Fruit fly (Drosophila melanogaster) whole organism, prepupa: ENCODE data around the gene DIP2.
A peak's percentile ranks its signal among the peaks of the same experiment; 100 is the strongest.

Source experiments
- Blimp-1 ChIP-seq: fragments of 200-800 bp; sonication (Bioruptor generic); optimal IDR thresholded peaks from 3 replicates; lab custom pipeline; 2017; ENCODE audit warnings: missing biosample characterization, missing genetic modification characterization, mild to moderate bottlenecking, moderate library complexity, missing genetic modification reagents
- CG10631 ChIP-seq: fragments of 200-800 bp; sonication (Bioruptor generic); optimal IDR thresholded peaks from 2 replicates; lab custom pipeline; 2016; ENCODE audit warnings: missing biosample characterization, missing genetic modification characterization
- CG10669 ChIP-seq: fragments of 200-800 bp; sonication (Bioruptor generic); optimal IDR thresholded peaks from 3 replicates; lab custom pipeline; 2018; ENCODE audit warnings: missing biosample characterization, mild to moderate bottlenecking, missing genetic modification characterization, moderate library complexity
- CG11294 ChIP-seq: fragments of 200-800 bp; sonication (Bioruptor generic); IDR thresholded peaks from 2 replicates; pipeline ENCODE4 v1.3.6; 2022; ENCODE audit warnings: missing biosample characterization, missing genetic modification characterization
- CG11902 ChIP-seq: fragments of 200-800 bp; sonication (Bioruptor generic); optimal IDR thresholded peaks from 3 replicates; lab custom pipeline; 2016; ENCODE audit warnings: missing biosample characterization, missing genetic modification characterization
- CG15336 ChIP-seq: fragments of 200-800 bp; sonication (Bioruptor generic); IDR thresholded peaks from 2 replicates; pipeline ENCODE4 v1.3.6; 2022; ENCODE audit warnings: missing biosample characterization, missing genetic modification characterization
- CG16779 ChIP-seq: fragments of 200-800 bp; sonication (Bioruptor generic); optimal IDR thresholded peaks from 3 replicates; lab custom pipeline; 2017; ENCODE audit warnings: missing biosample characterization, mild to moderate bottlenecking, missing genetic modification characterization
- CG3032 ChIP-seq: fragments of 200-800 bp; optimal IDR thresholded peaks from 2 replicates; lab custom pipeline; 2019; ENCODE audit warnings: missing biosample characterization, mild to moderate bottlenecking, missing genetic modification characterization, moderate library complexity
- CG31627 ChIP-seq: fragments of 200-800 bp; sonication (Bioruptor generic); optimal IDR thresholded peaks from 3 replicates; lab custom pipeline; 2016; ENCODE audit warnings: missing biosample characterization, missing genetic modification characterization
- CG32006 ChIP-seq: fragments of 200-800 bp; sonication (Bioruptor generic); optimal IDR thresholded peaks from 3 replicates; lab custom pipeline; 2017; ENCODE audit warnings: missing biosample characterization, mild to moderate bottlenecking, missing genetic modification characterization
- CG34406 ChIP-seq: fragments of 200-800 bp; sonication (Bioruptor generic); optimal IDR thresholded peaks from 3 replicates; lab custom pipeline; 2016; ENCODE audit warnings: missing biosample characterization, missing genetic modification characterization
- CG4318 ChIP-seq: fragments of 200-800 bp; sonication (Bioruptor generic); optimal IDR thresholded peaks from 3 replicates; lab custom pipeline; 2017; ENCODE audit warnings: missing biosample characterization, mild to moderate bottlenecking, missing genetic modification characterization
- CG6163 ChIP-seq: fragments of 200-800 bp; sonication (Bioruptor generic); IDR thresholded peaks from 3 replicates; pipeline ENCODE4 v1.3.6; 2022; ENCODE audit warnings: missing biosample characterization, missing genetic modification characterization
- CG6276 ChIP-seq: fragments of 200-800 bp; sonication (Bioruptor generic); optimal IDR thresholded peaks from 2 replicates; lab custom pipeline; 2017; ENCODE audit warnings: missing biosample characterization, mild to moderate bottlenecking, missing genetic modification characterization
- CG6808 ChIP-seq: fragments of 200-800 bp; sonication (Bioruptor generic); optimal IDR thresholded peaks from 3 replicates; lab custom pipeline; 2017; ENCODE audit warnings: missing biosample characterization, missing genetic modification characterization, mild to moderate bottlenecking, moderate library complexity, missing genetic modification reagents
- CG6854 ChIP-seq: fragments of 200-800 bp; sonication (Bioruptor generic); optimal IDR thresholded peaks from 2 replicates; lab custom pipeline; 2017; ENCODE audit warnings: missing biosample characterization, mild to moderate bottlenecking, missing genetic modification characterization
- CG7368 ChIP-seq: fragments of 200-800 bp; sonication (Bioruptor generic); optimal IDR thresholded peaks from 3 replicates; lab custom pipeline; 2016; ENCODE audit warnings: missing biosample characterization, missing genetic modification characterization
- CG8319 ChIP-seq: fragments of 200-800 bp; sonication (Bioruptor generic); optimal IDR thresholded peaks from 3 replicates; lab custom pipeline; 2016; ENCODE audit warnings: missing biosample characterization, missing genetic modification characterization
- CG8632 ChIP-seq: fragments of 200-800 bp; sonication (Bioruptor generic); optimal IDR thresholded peaks from 3 replicates; lab custom pipeline; 2016; ENCODE audit warnings: missing biosample characterization, missing genetic modification characterization
- Eip78C ChIP-seq: fragments of 200-800 bp; sonication (Bioruptor generic); peaks from one replicate; lab custom pipeline; 2016; ENCODE audit warnings: missing biosample characterization, missing genetic modification characterization
- Eip93F ChIP-seq: fragments of 200-800 bp; sonication (Bioruptor generic); optimal IDR thresholded peaks from 2 replicates; lab custom pipeline; 2016; ENCODE audit warnings: missing biosample characterization, mild to moderate bottlenecking, missing genetic modification characterization
- Ets21C ChIP-seq: fragments of 200-800 bp; sonication (Bioruptor generic); optimal IDR thresholded peaks from 3 replicates; lab custom pipeline; 2016; ENCODE audit warnings: missing biosample characterization, missing genetic modification characterization
- Hr38 ChIP-seq: sonication (Bioruptor generic); optimal IDR thresholded peaks from 2 replicates; lab custom pipeline; 2016; ENCODE audit warnings: missing biosample characterization, missing genetic modification characterization
- Hr39 ChIP-seq: fragments of 200-800 bp; sonication (Bioruptor generic); optimal IDR thresholded peaks from 2 replicates; lab custom pipeline; 2016; ENCODE audit warnings: missing biosample characterization, missing genetic modification characterization
- Hr4 ChIP-seq: fragments of 200-800 bp; sonication (Bioruptor generic); optimal IDR thresholded peaks from 3 replicates; lab custom pipeline; 2016; ENCODE audit warnings: missing biosample characterization, missing genetic modification characterization
- OdsH ChIP-seq: fragments of 200-800 bp; sonication (Bioruptor generic); optimal IDR thresholded peaks from 3 replicates; lab custom pipeline; 2016; ENCODE audit warnings: missing biosample characterization, missing genetic modification characterization
- Smox ChIP-seq: fragments of 200-800 bp; sonication (Bioruptor generic); optimal IDR thresholded peaks from 3 replicates; lab custom pipeline; 2016; ENCODE audit warnings: missing biosample characterization, missing genetic modification characterization
- Sox14 ChIP-seq: fragments of 200-800 bp; sonication (Bioruptor generic); optimal IDR thresholded peaks from 3 replicates; lab custom pipeline; 2016; ENCODE audit warnings: missing biosample characterization, missing genetic modification characterization
- Sox15 ChIP-seq: fragments of 200-800 bp; sonication (Bioruptor generic); optimal IDR thresholded peaks from 3 replicates; lab custom pipeline; 2016; ENCODE audit warnings: missing biosample characterization, missing genetic modification characterization
- cyc ChIP-seq: fragments of 200-800 bp; sonication (Bioruptor generic); optimal IDR thresholded peaks from 3 replicates; lab custom pipeline; 2016; ENCODE audit warnings: missing biosample characterization, missing genetic modification characterization
- dac ChIP-seq: fragments of 200-800 bp; sonication (Bioruptor generic); optimal IDR thresholded peaks from 2 replicates; lab custom pipeline; 2017; ENCODE audit warnings: missing biosample characterization, mild to moderate bottlenecking, missing genetic modification characterization
- esn ChIP-seq: fragments of 200-800 bp; sonication (Bioruptor generic); optimal IDR thresholded peaks from 2 replicates; lab custom pipeline; 2016; ENCODE audit warnings: missing biosample characterization, mild to moderate bottlenecking, missing genetic modification characterization, moderate library complexity
- fd85E ChIP-seq: fragments of 200-800 bp; sonication (Bioruptor generic); optimal IDR thresholded peaks from 3 replicates; lab custom pipeline; 2016; ENCODE audit warnings: missing biosample characterization, missing genetic modification characterization
- fkh ChIP-seq: fragments of 200-800 bp; sonication (Bioruptor generic); optimal IDR thresholded peaks from 3 replicates; lab custom pipeline; 2017; ENCODE audit warnings: missing biosample characterization, mild to moderate bottlenecking, missing genetic modification characterization, moderate library complexity
- lz ChIP-seq: fragments of 200-800 bp; sonication (Bioruptor generic); optimal IDR thresholded peaks from 3 replicates; lab custom pipeline; 2016; ENCODE audit warnings: missing biosample characterization, missing genetic modification characterization
- net ChIP-seq: fragments of 200-800 bp; sonication (Bioruptor generic); optimal IDR thresholded peaks from 3 replicates; lab custom pipeline; 2016; ENCODE audit warnings: missing biosample characterization, missing genetic modification characterization
- salr ChIP-seq, 2 experiments: fragments of 200-800 bp; sonication (Bioruptor generic); optimal IDR thresholded peaks; 3 replicates each; lab custom pipeline; 2016 to 2018; ENCODE audit warnings: missing biosample characterization in 2 of 2, missing genetic modification characterization in 2 of 2, mild to moderate bottlenecking in 1 of 2
- spab ChIP-seq: fragments of 200-800 bp; sonication (Bioruptor generic); optimal IDR thresholded peaks from 2 replicates; lab custom pipeline; 2017; ENCODE audit warnings: missing biosample characterization, mild to moderate bottlenecking, missing genetic modification characterization, missing genetic modification reagents
- ss ChIP-seq, 2 experiments: fragments of 200-800 bp; sonication (Bioruptor generic); optimal IDR thresholded peaks; 2 replicates in 1 of 2; 3 replicates in 1 of 2; lab custom pipeline; 2017 to 2018; ENCODE audit warnings: mild to moderate bottlenecking in 2 of 2, missing biosample characterization in 2 of 2, missing genetic modification characterization in 2 of 2, moderate library complexity in 1 of 2
- svp ChIP-seq: fragments of 200-800 bp; sonication (Bioruptor generic); peaks from one replicate; lab custom pipeline; 2016; ENCODE audit warnings: missing biosample characterization, missing genetic modification characterization

The DIP2 gene

DNA sequence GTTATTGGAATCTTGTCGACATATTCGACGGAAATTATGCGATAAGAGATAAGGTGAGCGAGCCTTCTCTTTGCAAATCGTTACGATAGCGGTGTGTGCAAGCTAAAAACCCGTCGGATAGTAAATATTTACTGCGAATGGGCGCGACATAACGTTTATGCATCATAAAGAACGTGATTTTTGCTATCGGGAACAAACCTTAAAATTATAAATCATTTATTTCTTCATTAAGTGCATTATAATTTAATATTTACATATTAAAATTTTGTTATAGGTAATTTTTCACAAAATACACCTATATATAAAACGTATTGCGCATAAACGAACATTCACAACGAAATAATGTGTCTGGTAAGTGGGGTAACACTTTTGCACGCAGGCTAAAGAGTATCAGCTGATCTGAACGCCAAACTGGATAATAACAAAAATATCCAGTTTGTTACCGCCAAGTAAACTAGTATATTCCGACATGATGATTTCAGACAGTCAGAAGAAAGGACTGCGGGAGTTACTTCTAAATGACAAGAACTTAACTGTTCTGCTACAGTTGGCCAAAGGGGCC, 52.0 kb downstream of the DIP2 start, which contains the start of the genes Gk1 and CG13876 (continued):
- peak; percentile 98 for TF ChIP-seq Eip78C
- peak; percentile 90 for TF ChIP-seq dac (GFP tag; lab: Kevin White, UChicago)
- no peak for TF ChIP-seq CG4318 (GFP tag; lab: Kevin White, UChicago)
- TF ChIP-seq Sox15 (GFP tag; lab: Kevin White, UChicago), result peak; percentile 83
- TF ChIP-seq CG8632 (GFP tag; lab: Kevin White, UChicago), result peak; percentile 96
- TF ChIP-seq CG32006 (GFP tag; lab: Kevin White, UChicago), result peak; percentile 96
- peak; percentile 95 for TF ChIP-seq CG16779 (tag; lab: Kevin White, UChicago)
- TF ChIP-seq CG11294, result peak; percentile 89
- TF ChIP-seq CG6163 (GFP tag; lab: Robert Waterston, UW), result peak; percentile 97
- TF ChIP-seq CG10669, result peak; percentile 94
- TF ChIP-seq fkh (GFP tag; lab: Kevin White, UChicago), result peak; percentile 99
- no peak for TF ChIP-seq Hr4 (GFP tag; lab: Kevin White, UChicago)
- no peak for TF ChIP-seq Ets21C
- TF ChIP-seq lz (GFP tag; lab: Kevin White, UChicago), result peak; percentile 84
- peak; percentile 97 for TF ChIP-seq CG34406 (GFP tag; lab: Kevin White, UChicago)
- peak in 1 of 2 experiments; percentile 89 for TF ChIP-seq salr (GFP tag; optimal IDR thresholded peaks at IDR 0.05; lab: Kevin White, UChicago)
- TF ChIP-seq OdsH (GFP tag; lab: Kevin White, UChicago), result no peak
- peak; percentile 90 for TF ChIP-seq Sox14 (GFP tag; lab: Kevin White, UChicago)
- peak; percentile 94 for TF ChIP-seq net (GFP tag; lab: Kevin White, UChicago)
- TF ChIP-seq Eip93F (GFP tag; lab: Kevin White, UChicago), result peak; percentile 91
- no peak for TF ChIP-seq Hr38
- peak; percentile 95 to 97 for TF ChIP-seq ss (GFP tag; optimal IDR thresholded peaks at IDR 0.05; lab: Kevin White, UChicago)
- peak; percentile 84 for TF ChIP-seq Blimp-1 (GFP tag; lab: Kevin White, UChicago)
- TF ChIP-seq Hr39 (GFP tag; lab: Kevin White, UChicago), result no peak
- no peak for TF ChIP-seq CG8319 (GFP tag; lab: Kevin White, UChicago)

DNA sequence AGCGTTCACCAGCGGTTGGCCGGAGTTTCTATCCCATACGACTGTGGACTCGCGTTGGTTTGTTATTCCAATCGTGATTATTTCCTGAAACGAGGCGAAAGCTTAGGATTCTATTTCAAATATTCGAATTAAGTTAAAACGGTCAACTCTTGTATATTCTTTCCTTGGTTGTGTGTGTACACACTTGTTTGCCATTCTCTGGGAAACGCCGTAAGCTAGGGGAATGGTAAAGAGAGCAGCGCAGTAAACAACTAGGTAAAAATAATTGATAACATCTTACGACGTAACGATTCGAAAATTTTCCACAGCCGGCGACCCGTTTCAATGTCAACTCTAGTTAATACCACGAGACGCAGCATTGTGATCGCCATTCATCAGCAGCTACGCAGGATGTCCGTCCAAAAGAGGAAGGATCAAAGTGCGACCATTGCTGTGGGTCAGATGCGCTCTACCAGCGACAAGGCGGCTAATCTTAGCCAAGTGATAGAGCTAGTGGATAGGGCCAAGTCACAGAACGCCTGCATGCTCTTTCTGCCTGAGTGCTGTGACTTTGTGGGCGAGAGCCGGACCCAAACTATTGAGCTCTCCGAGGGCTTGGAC, 54.1 kb downstream of the DIP2 start, which contains the start of gene NitFhit:
TSS of gene NitFhit (plus strand) at position 195 of the 600 bp plus-strand sequence.
- TF ChIP-seq Sox14 (GFP tag; lab: Kevin White, UChicago), result no peak
- no peak for TF ChIP-seq Smox
- TF ChIP-seq Hr38, result no peak
- TF ChIP-seq CG8632 (GFP tag; lab: Kevin White, UChicago), result no peak
- no peak for TF ChIP-seq CG15336 (GFP tag; lab: Robert Waterston, UW)
- TF ChIP-seq dac (GFP tag; lab: Kevin White, UChicago), result no peak
- TF ChIP-seq CG6854 (GFP tag; lab: Kevin White, UChicago), result no peak
- TF ChIP-seq spab (GFP tag; lab: Kevin White, UChicago), result no peak
- TF ChIP-seq salr (GFP tag; optimal IDR thresholded peaks at IDR 0.05; lab: Kevin White, UChicago), result no peak
- TF ChIP-seq svp, result peak; percentile 74
- peak; percentile 71 for TF ChIP-seq fkh (GFP tag; lab: Kevin White, UChicago)
- no peak for TF ChIP-seq CG32006 (GFP tag; lab: Kevin White, UChicago)
- TF ChIP-seq CG6276, result no peak
- TF ChIP-seq Blimp-1 (GFP tag; lab: Kevin White, UChicago), result no peak
- TF ChIP-seq ss (GFP tag; optimal IDR thresholded peaks at IDR 0.05; lab: Kevin White, UChicago), result peak in 1 of 2 experiments; percentile 46
- peak; percentile 14 for TF ChIP-seq CG6808
- no peak for TF ChIP-seq CG4318 (GFP tag; lab: Kevin White, UChicago)
- TF ChIP-seq Ets21C, result no peak
- TF ChIP-seq CG11294, result no peak
- TF ChIP-seq CG31627 (GFP tag; lab: Kevin White, UChicago), result no peak
- no peak for TF ChIP-seq fd85E
- no peak for TF ChIP-seq esn
- no peak for TF ChIP-seq CG10669
- TF ChIP-seq CG3032, result no peak
- TF ChIP-seq CG10631, result no peak
- TF ChIP-seq CG6163 (GFP tag; lab: Robert Waterston, UW), result no peak
- no peak for TF ChIP-seq cyc
- no peak for TF ChIP-seq CG8319 (GFP tag; lab: Kevin White, UChicago)
- no peak for TF ChIP-seq CG11902
- no peak for TF ChIP-seq CG7368 (GFP tag; lab: Kevin White, UChicago)
- no peak for TF ChIP-seq lz (GFP tag; lab: Kevin White, UChicago)
